Fruit fly (Drosophila melanogaster) whole organism, embryonic: ENCODE results near the gene CG31882.

Source experiments
- Abd-B ChIP-seq: fragments of 200-800 bp; sonication (Bioruptor generic); optimal IDR thresholded peaks from 2 replicates; lab custom pipeline; 2018; ENCODE audit warnings: missing biosample characterization, mild to moderate bottlenecking, missing genetic modification characterization, moderate library complexity
- Antp ChIP-seq: fragments of 200-800 bp; sonication (Bioruptor generic); optimal IDR thresholded peaks from 3 replicates; lab custom pipeline; 2016; ENCODE audit warnings: missing biosample characterization, missing genetic modification characterization
- CG10654 ChIP-seq: fragments of 200-800 bp; sonication (Bioruptor generic); optimal IDR thresholded peaks from 2 replicates; lab custom pipeline; 2016; ENCODE audit warnings: missing biosample characterization, missing genetic modification characterization
- CG11504 ChIP-seq: fragments of 200-800 bp; sonication (Bioruptor generic); optimal IDR thresholded peaks from 3 replicates; lab custom pipeline; 2019; ENCODE audit warnings: missing biosample characterization, mild to moderate bottlenecking, missing genetic modification characterization, moderate library complexity
- CG11723 ChIP-seq: fragments of 200-800 bp; sonication (Bioruptor generic); optimal IDR thresholded peaks from 2 replicates; lab custom pipeline; 2017; ENCODE audit warnings: missing biosample characterization, mild to moderate bottlenecking, missing genetic modification characterization
- CG12391 ChIP-seq: fragments of 200-800 bp; sonication (Bioruptor generic); optimal IDR thresholded peaks from 3 replicates; lab custom pipeline; 2018; ENCODE audit warnings: missing biosample characterization, mild to moderate bottlenecking, missing genetic modification characterization, moderate library complexity
- CG12942 ChIP-seq: fragments of 200-800 bp; sonication (Bioruptor generic); optimal IDR thresholded peaks from 3 replicates; lab custom pipeline; 2016; ENCODE audit warnings: missing biosample characterization, missing genetic modification characterization
- CG13287 ChIP-seq: fragments of 200-800 bp; sonication (Bioruptor generic); IDR thresholded peaks from 2 replicates; pipeline ENCODE4 v1.3.6; 2022; ENCODE audit warnings: missing biosample characterization, missing genetic modification characterization; ENCODE audit not compliant: partially characterized antibody
- CG15011 ChIP-seq: fragments of 200-800 bp; sonication (Bioruptor generic); optimal IDR thresholded peaks from 3 replicates; lab custom pipeline; 2018; ENCODE audit warnings: missing biosample characterization, mild to moderate bottlenecking, missing genetic modification characterization
- CG15696 ChIP-seq: fragments of 200-800 bp; sonication (Bioruptor generic); optimal IDR thresholded peaks from 2 replicates; lab custom pipeline; 2019; ENCODE audit warnings: missing biosample characterization, mild to moderate bottlenecking, missing genetic modification characterization, moderate library complexity
- CG17359 ChIP-seq: fragments of 200-800 bp; sonication (Bioruptor generic); optimal IDR thresholded peaks from 3 replicates; lab custom pipeline; 2018; ENCODE audit warnings: missing biosample characterization, mild to moderate bottlenecking, missing genetic modification characterization, moderate library complexity
- CG17568 ChIP-seq: fragments of 200-800 bp; sonication (Bioruptor generic); optimal IDR thresholded peaks from 2 replicates; lab custom pipeline; 2018; ENCODE audit warnings: missing biosample characterization, mild to moderate bottlenecking, missing genetic modification characterization, moderate library complexity
- CG2120 ChIP-seq: fragments of 200-800 bp; sonication (Bioruptor generic); optimal IDR thresholded peaks from 3 replicates; lab custom pipeline; 2016; ENCODE audit warnings: missing biosample characterization, missing genetic modification characterization
- CG31365 ChIP-seq: fragments of 200-800 bp; sonication (Bioruptor generic); optimal IDR thresholded peaks from 2 replicates; lab custom pipeline; 2018; ENCODE audit warnings: missing biosample characterization, mild to moderate bottlenecking, missing genetic modification characterization
- CG3163 ChIP-seq: fragments of 200-800 bp; sonication (Bioruptor generic); optimal IDR thresholded peaks from 3 replicates; lab custom pipeline; 2016; ENCODE audit warnings: missing biosample characterization, missing genetic modification characterization
- CG32772 ChIP-seq: fragments of 200-800 bp; sonication (Bioruptor generic); IDR thresholded peaks from 2 replicates; pipeline ENCODE4 v1.3.6; 2022; ENCODE audit warnings: missing biosample characterization, missing genetic modification characterization
- CG42726 ChIP-seq: fragments of 200-800 bp; sonication (Bioruptor generic); IDR thresholded peaks from 2 replicates; pipeline ENCODE4 v1.3.6; 2022; ENCODE audit warnings: missing biosample characterization, missing genetic modification characterization; ENCODE audit not compliant: partially characterized antibody
- CG4360 ChIP-seq: fragments of 200-800 bp; sonication (Bioruptor generic); IDR thresholded peaks from 2 replicates; pipeline ENCODE4 v1.3.6; 2022; ENCODE audit warnings: missing biosample characterization, missing genetic modification characterization
- CG7271 ChIP-seq: fragments of 200-800 bp; sonication (Bioruptor generic); optimal IDR thresholded peaks from 2 replicates; lab custom pipeline; 2018; ENCODE audit warnings: missing biosample characterization, mild to moderate bottlenecking, missing genetic modification characterization, moderate library complexity
- CG7357 ChIP-seq: fragments of 200-800 bp; sonication (Bioruptor generic); IDR thresholded peaks from 3 replicates; pipeline ENCODE4 v1.3.6; 2022; ENCODE audit warnings: missing biosample characterization, missing genetic modification characterization
- CG8944 ChIP-seq: fragments of 200-800 bp; sonication (Bioruptor generic); optimal IDR thresholded peaks from 3 replicates; lab custom pipeline; 2016; ENCODE audit warnings: missing biosample characterization, missing genetic modification characterization
- CkIIα-i1 ChIP-seq: fragments of 200-800 bp; sonication (Bioruptor generic); IDR thresholded peaks from 2 replicates; pipeline ENCODE4 v1.3.6; 2022; ENCODE audit warnings: missing biosample characterization, missing genetic modification characterization
- Deaf1 ChIP-seq: fragments of 200-800 bp; optimal IDR thresholded peaks from 3 replicates; lab custom pipeline; 2019; ENCODE audit warnings: missing biosample characterization, mild to moderate bottlenecking, missing genetic modification characterization, moderate library complexity
- Dll ChIP-seq: fragments of 200-800 bp; sonication (Bioruptor generic); IDR thresholded peaks from 4 replicates; pipeline ENCODE4 v1.3.6; 2022; ENCODE audit warnings: missing biosample characterization, missing genetic modification characterization; ENCODE audit not compliant: partially characterized antibody
- Drgx ChIP-seq: fragments of 200-800 bp; sonication (Bioruptor generic); IDR thresholded peaks from 2 replicates; pipeline ENCODE4 v1.3.6; 2022; ENCODE audit warnings: missing biosample characterization, missing genetic modification characterization
- Fer3 ChIP-seq: fragments of 200-800 bp; sonication (Bioruptor generic); optimal IDR thresholded peaks from 2 replicates; lab custom pipeline; 2018; ENCODE audit warnings: missing biosample characterization, mild to moderate bottlenecking, missing genetic modification characterization, moderate library complexity
- Hr3 ChIP-seq: fragments of 200-800 bp; sonication (Bioruptor generic); optimal IDR thresholded peaks from 3 replicates; lab custom pipeline; 2016; ENCODE audit warnings: missing biosample characterization, missing genetic modification characterization
- Kr ChIP-seq: fragments of 200-800 bp; sonication (Bioruptor generic); optimal IDR thresholded peaks from 2 replicates; lab custom pipeline; 2017; ENCODE audit warnings: missing biosample characterization, mild to moderate bottlenecking, missing genetic modification characterization
- NK7.1 ChIP-seq: fragments of 200-800 bp; sonication (Bioruptor generic); optimal IDR thresholded peaks from 3 replicates; lab custom pipeline; 2016; ENCODE audit warnings: missing biosample characterization, missing genetic modification characterization
- Poxn ChIP-seq: fragments of 200-800 bp; sonication (Bioruptor generic); IDR thresholded peaks from 2 replicates; pipeline ENCODE4 v1.3.6; 2022; ENCODE audit warnings: missing biosample characterization, missing genetic modification characterization
- Sry-δ ChIP-seq: fragments of 200-800 bp; sonication (Bioruptor generic); optimal IDR thresholded peaks from 2 replicates; lab custom pipeline; 2016; ENCODE audit warnings: missing biosample characterization, missing genetic modification characterization
- Ssrp ChIP-seq: fragments of 200-800 bp; sonication (Bioruptor generic); optimal IDR thresholded peaks from 2 replicates; lab custom pipeline; 2018; ENCODE audit warnings: missing biosample characterization, mild to moderate bottlenecking, missing genetic modification characterization, moderate library complexity
- YL-1 ChIP-seq: fragments of 200-800 bp; sonication (Bioruptor generic); optimal IDR thresholded peaks from 3 replicates; lab custom pipeline; 2017; ENCODE audit warnings: missing biosample characterization, mild to moderate bottlenecking, missing genetic modification characterization
- al ChIP-seq: fragments of 200-800 bp; sonication (Bioruptor generic); IDR thresholded peaks from 2 replicates; pipeline ENCODE4 v1.3.6; 2022; ENCODE audit warnings: missing biosample characterization, missing genetic modification characterization
- br ChIP-seq: fragments of >200 bp; optimal IDR thresholded peaks from 2 replicates; lab custom pipeline; 2017
- cad ChIP-seq: fragments of >200 bp; optimal IDR thresholded peaks from 2 replicates; lab custom pipeline; 2017; ENCODE audit warnings: missing biosample characterization, missing genetic modification characterization
- gro ChIP-seq: fragments of 200-800 bp; sonication (Bioruptor generic); optimal IDR thresholded peaks from 2 replicates; lab custom pipeline; 2016; ENCODE audit warnings: missing biosample characterization, missing genetic modification characterization
- ham ChIP-seq: fragments of 200-800 bp; sonication (Bioruptor generic); IDR thresholded peaks from 2 replicates; pipeline ENCODE4 v1.3.6; 2022; ENCODE audit warnings: missing biosample characterization, missing genetic modification characterization
- hkb ChIP-seq, 2 experiments: fragments of 200-800 bp in 1 of 2; fragments of >200 bp in 1 of 2; sonication (Bioruptor generic) in 1 of 2; IDR thresholded peaks in 1 of 2; optimal IDR thresholded peaks in 1 of 2; 2 replicates each; pipeline versions ENCODE4 v1.3.6 to Lab custom; 2017 to 2022; ENCODE audit warnings: missing biosample characterization in 1 of 2, missing genetic modification characterization in 1 of 2
- jumu ChIP-seq: fragments of 200-800 bp; sonication (Bioruptor generic); optimal IDR thresholded peaks from 3 replicates; lab custom pipeline; 2016; ENCODE audit warnings: missing biosample characterization, missing genetic modification characterization
- luna ChIP-seq: fragments of 200-800 bp; sonication (Bioruptor generic); optimal IDR thresholded peaks from 2 replicates; lab custom pipeline; 2016; ENCODE audit warnings: missing biosample characterization, missing genetic modification characterization
- mirr ChIP-seq: fragments of 200-800 bp; sonication (Bioruptor generic); optimal IDR thresholded peaks from 3 replicates; lab custom pipeline; 2018; ENCODE audit warnings: missing biosample characterization, mild to moderate bottlenecking, missing genetic modification characterization
- pum ChIP-seq: fragments of 200-800 bp; sonication (Bioruptor generic); optimal IDR thresholded peaks from 2 replicates; lab custom pipeline; 2016; ENCODE audit warnings: missing biosample characterization, missing genetic modification characterization
- pzg ChIP-seq: fragments of 200-800 bp; sonication (Bioruptor generic); optimal IDR thresholded peaks from 3 replicates; lab custom pipeline; 2018; ENCODE audit warnings: missing biosample characterization, mild to moderate bottlenecking, missing genetic modification characterization, moderate library complexity
- run ChIP-seq: fragments of 200-800 bp; sonication (Bioruptor generic); optimal IDR thresholded peaks from 3 replicates; lab custom pipeline; 2018; ENCODE audit warnings: missing biosample characterization, mild to moderate bottlenecking, missing genetic modification characterization
- sens-2 ChIP-seq: fragments of 200-800 bp; sonication (Bioruptor generic); IDR thresholded peaks from 2 replicates; pipeline ENCODE4 v1.3.6; 2022; ENCODE audit warnings: missing biosample characterization, missing genetic modification characterization
- sisA ChIP-seq: fragments of 200-800 bp; sonication (Bioruptor generic); IDR thresholded peaks from 2 replicates; pipeline ENCODE4 v1.3.6; 2022; ENCODE audit warnings: missing biosample characterization, missing genetic modification characterization
- sr ChIP-seq: fragments of 200-800 bp; sonication (Bioruptor generic); IDR thresholded peaks from 3 replicates; pipeline ENCODE4 v1.3.6; 2022; ENCODE audit warnings: missing biosample characterization, missing genetic modification characterization
- ssp ChIP-seq: fragments of 200-800 bp; sonication (Bioruptor generic); IDR thresholded peaks from 2 replicates; pipeline ENCODE4 v1.3.6; 2022; ENCODE audit warnings: missing biosample characterization, missing genetic modification characterization
- tap ChIP-seq: fragments of 200-800 bp; optimal IDR thresholded peaks from 3 replicates; lab custom pipeline; 2019; ENCODE audit warnings: missing biosample characterization, mild to moderate bottlenecking, missing genetic modification characterization, moderate library complexity
- zen2 ChIP-seq: fragments of 200-800 bp; sonication (Bioruptor generic); IDR thresholded peaks from 3 replicates; pipeline ENCODE4 v1.3.6; 2022; ENCODE audit warnings: missing biosample characterization, missing genetic modification characterization; ENCODE audit not compliant: partially characterized antibody

CG31882 gene

DNA sequence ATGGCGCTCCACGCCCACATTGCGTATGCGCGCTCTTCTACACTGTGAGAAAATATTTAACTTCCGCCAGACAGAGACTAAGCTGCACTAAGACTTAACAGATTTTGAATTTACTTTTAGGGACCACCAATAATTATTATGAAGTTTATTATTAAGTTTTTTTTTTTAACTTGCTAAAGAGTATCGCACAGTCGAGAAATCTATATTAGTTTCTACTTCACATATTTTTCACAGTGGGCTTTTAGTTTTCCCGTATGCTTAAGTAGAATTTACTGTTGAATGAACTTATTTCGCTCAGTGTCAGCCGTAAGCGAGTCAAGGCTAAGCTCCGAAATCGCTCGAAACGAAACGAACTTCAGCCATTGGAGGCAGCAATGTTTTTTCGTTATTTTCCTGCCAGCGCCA, 35.4 kb upstream of the CG31882 start (continued):
- TF ChIP-seq Sry-δ (no peak), Deaf1 (tag; lab: Kevin White, UChicago) (peak; percentile 63), zen2 (no peak), CG11723 (GFP tag; lab: Kevin White, UChicago) (peak; percentile 31), Kr (GFP tag; lab: Kevin White, UChicago) (no peak), CG7357 (GFP tag; lab: Robert Waterston, UW) (peak; percentile 30; the same call in 1 of the 3 replicates), tap (tag; lab: Kevin White, UChicago) (peak; percentile 41), hkb (optimal IDR thresholded peaks at IDR 0.05; lab: Kevin White, UChicago) (no peak), hkb (GFP tag; IDR thresholded peaks at IDR 0.05; lab: Robert Waterston, UW) (peak; percentile 83), CG7271 (tag; lab: Kevin White, UChicago) (no peak), sr (GFP tag; lab: Robert Waterston, UW) (no peak), Dll (GFP tag; lab: Robert Waterston, UW) (no peak), CG3163 (GFP tag; lab: Kevin White, UChicago) (peak; percentile 9), CkIIα-i1 (GFP tag; lab: Robert Waterston, UW) (no peak), cad (GFP tag; lab: Kevin White, UChicago) (no peak), run (tag; lab: Kevin White, UChicago) (peak; percentile 41), CG15696 (tag; lab: Kevin White, UChicago) (peak; percentile 10), CG10654 (peak; percentile 32), sisA (GFP tag; lab: Robert Waterston, UW) (peak; percentile 68), NK7.1 (GFP tag; lab: Kevin White, UChicago) (peak; percentile 16), CG4360 (GFP tag; lab: Robert Waterston, UW) (no peak), luna (GFP tag; lab: Kevin White, UChicago) (no peak), YL-1 (GFP tag; lab: Kevin White, UChicago) (peak; percentile 12), jumu (GFP tag; lab: Kevin White, UChicago) (peak; percentile 30), gro (GFP tag; lab: Kevin White, UChicago) (no peak), Hr3 (GFP tag; lab: Kevin White, UChicago) (peak; percentile 71), CG2120 (GFP tag; lab: Kevin White, UChicago) (peak; percentile 91), al (no peak; the same call in 1 of the 2 replicates), Abd-B (peak; percentile 45), CG12391 (tag; lab: Kevin White, UChicago) (peak; percentile 71), Antp (GFP tag; lab: Kevin White, UChicago) (peak; percentile 14), CG12942 (GFP tag; lab: Kevin White, UChicago) (no peak), pum (peak; percentile 35), CG17359 (peak; percentile 77), CG15011 (GFP tag; lab: Kevin White, UChicago) (peak; percentile 71), CG13287 (GFP tag; lab: Robert Waterston, UW) (no peak), CG42726 (no peak), CG31365 (tag; lab: Kevin White, UChicago) (peak; percentile 26), Ssrp (tag; lab: Kevin White, UChicago) (peak; percentile 66), CG8944 (no peak), pzg (no peak), Fer3 (peak; percentile 80), CG17568 (GFP tag; lab: Kevin White, UChicago) (no peak), mirr (GFP tag; lab: Kevin White, UChicago) (no peak), Drgx (GFP tag; lab: Robert Waterston, UW) (0 out of 2 replicates have a peak, but pooled peaks have one; percentile 29), ham (0 out of 2 replicates have a peak, but pooled peaks have one; percentile 50), CG11504 (tag; lab: Kevin White, UChicago) (peak; percentile 88), br (lab: Kevin White, UChicago) (no peak), Poxn (GFP tag; lab: Robert Waterston, UW) (no peak), CG32772 (GFP tag; lab: Robert Waterston, UW) (0 out of 2 replicates have a peak, but pooled peaks have one; percentile 51), sens-2 (GFP tag; lab: Robert Waterston, UW) (no peak), ssp (peak; percentile 36; the same call in 1 of the 2 replicates)
